Worm (Caenorhabditis elegans): ENCODE data around the gene C55A6.4.
"Not testable (repeated sequence)": the region's sequence is repeated elsewhere in the genome, so short reads cannot be mapped to it uniquely, and the experiment has no call there.

Gene C55A6.4

ce11 chrV:11483580-11484092 lies 34.1 kb downstream of the C55A6.4 start, which contains the start of gene col-157:
col-157 (plus strand) TSS chrV:11484042.
- TF ChIP-seq ama-1 (optimal IDR thresholded peaks at IDR 0.05); efl-3 (GFP tag; optimal IDR thresholded peaks at IDR 0.05); tbx-2 (tag; optimal IDR thresholded peaks at IDR 0.05): not testable (repeated sequence)

ce11 chrV:11480734-11481133 lies 37.0 kb downstream of the C55A6.4 start, which contains the start of gene T11F9.14:
T11F9.14 (minus strand) TSS chrV:11480834.
- not testable (repeated sequence) for TF ChIP-seq lin-39, unc-130, tbx-2 (tag; optimal IDR thresholded peaks at IDR 0.05)

ce11 chrV:11479406-11479805 lies 38.3 kb downstream of the C55A6.4 start, which contains the start of gene T11F9.22:
T11F9.22 (plus strand) TSS chrV:11479706.
- TF ChIP-seq lin-13 (GFP tag; optimal IDR thresholded peaks at IDR 0.05): no peak
- TF ChIP-seq efl-1 (optimal IDR thresholded peaks at IDR 0.05): no peak
- peak in 1 of 2 experiments; percentile 64 for TF ChIP-seq efl-1 (GFP tag; optimal IDR thresholded peaks at IDR 0.05 in 1 of 2)

ce11 chrV:11475638-11476037 lies 42.1 kb downstream of the C55A6.4 start, which contains the start of gene T11F9.7:
T11F9.7 (plus strand) TSS chrV:11475938.
- not testable (repeated sequence) for TF ChIP-seq C34B4.2 (tag; optimal IDR thresholded peaks at IDR 0.05); nhr-28 (tag; optimal IDR thresholded peaks at IDR 0.05); alr-1 (tag; optimal IDR thresholded peaks at IDR 0.05; ENCODE audit: borderline replicate concordance)

ce11 chrV:11474399-11474798 lies 43.3 kb downstream of the C55A6.4 start, which contains the start of gene nas-22:
nas-22 (plus strand) TSS chrV:11474699.
- TF ChIP-seq lir-3 (tag; optimal IDR thresholded peaks at IDR 0.05; ENCODE audit: poor library complexity) (no peak), jun-1 (tag; optimal IDR thresholded peaks at IDR 0.05) (no peak), tbx-2 (tag; optimal IDR thresholded peaks at IDR 0.05) (no peak), ztf-11 (tag; optimal IDR thresholded peaks at IDR 0.05) (no peak), nhr-11 (tag; optimal IDR thresholded peaks at IDR 0.05) (no peak), egl-27 (tag; optimal IDR thresholded peaks at IDR 0.05) (no peak), xbp-1 (tag; optimal IDR thresholded peaks at IDR 0.05) (no peak), nhr-20 (tag; optimal IDR thresholded peaks at IDR 0.05) (no peak), hlh-4 (tag; optimal IDR thresholded peaks at IDR 0.05) (no peak), mep-1 (tag; optimal IDR thresholded peaks at IDR 0.05) (no peak)

ce11 chrV:11472209-11472608 lies 45.5 kb downstream of the C55A6.4 start, which contains the start of the genes nas-20 and nas-21:
nas-20 (minus strand) TSS chrV:11472309.
nas-21 (plus strand) TSS chrV:11472564.
- TF ChIP-seq jun-1 (tag; optimal IDR thresholded peaks at IDR 0.05) (no peak), lin-15B (tag; optimal IDR thresholded peaks at IDR 0.05) (no peak), nhr-28 (tag; optimal IDR thresholded peaks at IDR 0.05) (no peak), nhr-237 (tag; optimal IDR thresholded peaks at IDR 0.05) (no peak), unc-62 (GFP tag; optimal IDR thresholded peaks at IDR 0.05) (no peak), egl-13 (tag; optimal IDR thresholded peaks at IDR 0.05) (no peak), nhr-20 (tag; optimal IDR thresholded peaks at IDR 0.05) (no peak), ceh-8 (GFP tag; optimal IDR thresholded peaks at IDR 0.05) (no peak), dsc-1 (tag; optimal IDR thresholded peaks at IDR 0.05) (no peak), aly-2 (tag; optimal IDR thresholded peaks at IDR 0.05) (no peak), C34B4.2 (tag; optimal IDR thresholded peaks at IDR 0.05) (no peak), nhr-76 (tag; optimal IDR thresholded peaks at IDR 0.05) (no peak), aha-1 (tag; optimal IDR thresholded peaks at IDR 0.05) (no peak), mef-2 (tag; optimal IDR thresholded peaks at IDR 0.05) (no peak), snu-23 (GFP tag; optimal IDR thresholded peaks at IDR 0.05) (no peak), nhr-71 (tag; optimal IDR thresholded peaks at IDR 0.05) (no peak), xbp-1 (tag; optimal IDR thresholded peaks at IDR 0.05) (no peak), hlh-4 (tag; optimal IDR thresholded peaks at IDR 0.05) (no peak)

Data from whole organism, L1 larva.